Worm (Caenorhabditis elegans): ENCODE data around the gene R53.4.

The R53.4 gene

ce11 chrII:9936859-9937258 is 31.0 kb downstream of the R53.4 start, which contains the start of gene C05C10.3:
TSS of gene C05C10.3 (minus strand) at chrII:9936893.
- TF ChIP-seq aly-2 (tag; optimal IDR thresholded peaks at IDR 0.05): no peak
- TF ChIP-seq ztf-4 (tag; optimal IDR thresholded peaks at IDR 0.05): no peak
- TF ChIP-seq fos-1 (tag; optimal IDR thresholded peaks at IDR 0.05): no peak
- TF ChIP-seq ztf-11 (tag; optimal IDR thresholded peaks at IDR 0.05): no peak
- TF ChIP-seq Y55F3AM.14 (GFP tag; optimal IDR thresholded peaks at IDR 0.05): no peak
- TF ChIP-seq elt-1 (tag; optimal IDR thresholded peaks at IDR 0.05): no peak
- no peak for TF ChIP-seq alr-1 (tag; optimal IDR thresholded peaks at IDR 0.05)
- no peak for TF ChIP-seq sem-4 (tag; optimal IDR thresholded peaks at IDR 0.05)
- no peak for TF ChIP-seq F13H6.1 (tag; optimal IDR thresholded peaks at IDR 0.05)
- TF ChIP-seq nhr-237 (tag; optimal IDR thresholded peaks at IDR 0.05): no peak
- TF ChIP-seq nhr-12 (tag; optimal IDR thresholded peaks at IDR 0.05): no peak

ce11 chrII:9935664-9936063 is 32.2 kb downstream of the R53.4 start:
- TF ChIP-seq lin-13 (GFP tag; optimal IDR thresholded peaks at IDR 0.05) (peak; percentile 17), unc-55 (GFP tag; optimal IDR thresholded peaks at IDR 0.05) (no peak)

ce11 chrII:9935044-9935599 is 32.7 kb downstream of the R53.4 start:
- TF ChIP-seq crh-2 (tag; optimal IDR thresholded peaks at IDR 0.05) (peak; percentile 47), ama-1 (optimal IDR thresholded peaks at IDR 0.05) (no peak), skn-1 (tag; optimal IDR thresholded peaks at IDR 0.05) (no peak), fos-1 (tag; optimal IDR thresholded peaks at IDR 0.05) (peak; percentile 43), sma-9 (GFP tag; optimal IDR thresholded peaks at IDR 0.05) (peak; percentile 32), sma-9 (tag; optimal IDR thresholded peaks at IDR 0.05) (no peak)

- TF ChIP-seq ceh-82 (tag; optimal IDR thresholded peaks at IDR 0.05) (no peak), R02D3.7 (tag; optimal IDR thresholded peaks at IDR 0.05) (no peak), peb-1 (tag; optimal IDR thresholded peaks at IDR 0.05) (no peak), ztf-1 (GFP tag; conservative IDR thresholded peaks at IDR 0.05) (no peak), skn-1 (tag; optimal IDR thresholded peaks at IDR 0.05) (no peak)
These were observed 33.3 kb downstream of the R53.4 start for ce11 chrII:9934570-9934969.

- no peak for TF ChIP-seq nhr-129 (tag; optimal IDR thresholded peaks at IDR 0.05)
- no peak for TF ChIP-seq gmeb-1 (tag; optimal IDR thresholded peaks at IDR 0.05)
- TF ChIP-seq nhr-12 (tag; optimal IDR thresholded peaks at IDR 0.05): no peak
- no peak for TF ChIP-seq dmd-4 (tag; optimal IDR thresholded peaks at IDR 0.05)
- no peak for TF ChIP-seq elt-3 (tag; optimal IDR thresholded peaks at IDR 0.05)
- TF ChIP-seq nhr-23 (tag; optimal IDR thresholded peaks at IDR 0.05): no peak
- no peak for TF ChIP-seq snpc-4 (tag; optimal IDR thresholded peaks at IDR 0.05)
- TF ChIP-seq elt-1 (tag; optimal IDR thresholded peaks at IDR 0.05): no peak
- TF ChIP-seq nhr-11 (tag; optimal IDR thresholded peaks at IDR 0.05): peak; percentile 49
- TF ChIP-seq sma-9 (GFP tag; optimal IDR thresholded peaks at IDR 0.05): peak; percentile 24
- no peak for TF ChIP-seq sma-9 (tag; optimal IDR thresholded peaks at IDR 0.05)
- no peak for TF ChIP-seq mab-5 (tag; optimal IDR thresholded peaks at IDR 0.05)
- no peak for TF ChIP-seq peb-1 (tag; optimal IDR thresholded peaks at IDR 0.05)
- TF ChIP-seq nhr-6 (tag; optimal IDR thresholded peaks at IDR 0.05): peak; percentile 44
- TF ChIP-seq lin-13 (GFP tag; optimal IDR thresholded peaks at IDR 0.05): peak; percentile 56
- peak; percentile 27 for TF ChIP-seq nhr-25 (tag; optimal IDR thresholded peaks at IDR 0.05)
- no peak for TF ChIP-seq unc-62 (GFP tag; optimal IDR thresholded peaks at IDR 0.05)
- TF ChIP-seq sem-4 (tag; optimal IDR thresholded peaks at IDR 0.05): no peak
- no peak for TF ChIP-seq blmp-1 (tag; optimal IDR thresholded peaks at IDR 0.05; ENCODE audit: insufficient read depth)
- peak; percentile 42 for TF ChIP-seq sma-3 (GFP tag; optimal IDR thresholded peaks at IDR 0.05)
- peak; percentile 63 for TF ChIP-seq ama-1 (optimal IDR thresholded peaks at IDR 0.05)
- TF ChIP-seq crh-2 (tag; optimal IDR thresholded peaks at IDR 0.05): no peak
- peak; percentile 14 for TF ChIP-seq nhr-21 (tag; optimal IDR thresholded peaks at IDR 0.05)
- no peak for TF ChIP-seq lin-11 (tag; optimal IDR thresholded peaks at IDR 0.05)
- TF ChIP-seq ztf-4 (tag; optimal IDR thresholded peaks at IDR 0.05): no peak
- no peak for TF ChIP-seq aly-2 (tag; optimal IDR thresholded peaks at IDR 0.05)
- no peak for TF ChIP-seq lin-39 (tag; optimal IDR thresholded peaks at IDR 0.05)
- TF ChIP-seq ztf-1 (GFP tag; conservative IDR thresholded peaks at IDR 0.05): no peak
- no peak for TF ChIP-seq egl-27 (tag; optimal IDR thresholded peaks at IDR 0.05)
- TF ChIP-seq unc-39 (tag; optimal IDR thresholded peaks at IDR 0.05): no peak
- TF ChIP-seq ceh-82 (tag; optimal IDR thresholded peaks at IDR 0.05): no peak
- no peak for TF ChIP-seq ceh-16 (tag; optimal IDR thresholded peaks at IDR 0.05)
- no peak for TF ChIP-seq unc-55 (GFP tag; optimal IDR thresholded peaks at IDR 0.05)
These were observed 33.9 kb downstream of the R53.4 start for ce11 chrII:9933947-9934383.
